Worm (Caenorhabditis elegans) whole organism, late embryonic: ENCODE data around the gene fut-6.

Source experiments
- ceh-2 ChIP-seq: sonication (generic microtip); optimal IDR thresholded peaks from 2 replicates; lab custom pipeline; 2016; ENCODE audit warnings: missing genotype, missing genetic modification characterization, missing compliant biosample characterization
- ceh-6 ChIP-seq: fragments of 200-800 bp; sonication (Bioruptor generic); optimal IDR thresholded peaks from 2 replicates; lab custom pipeline; 2018; ENCODE audit warnings: mild to moderate bottlenecking, missing genetic modification characterization, missing compliant biosample characterization
- fkh-10 ChIP-seq: fragments of 150-350 bp; optimal IDR thresholded peaks from 2 replicates; lab custom pipeline; 2014; ENCODE audit warnings: missing biosample characterization, missing genetic modification reagents, missing genetic modification characterization
- hlh-13 ChIP-seq: fragments of 200-800 bp; sonication (Bioruptor generic); optimal IDR thresholded peaks from 2 replicates; lab custom pipeline; 2018; ENCODE audit warnings: mild to moderate bottlenecking, missing genetic modification characterization, missing compliant biosample characterization
- nfya-1 ChIP-seq: sonication (generic microtip); optimal IDR thresholded peaks from 2 replicates; lab custom pipeline; 2017; ENCODE audit warnings: missing genetic modification characterization, mild to moderate bottlenecking, missing compliant biosample characterization, antibody characterized with exemption, moderate library complexity
- pha-4 ChIP-seq: fragments of 150-350 bp; optimal IDR thresholded peaks from 2 replicates; lab custom pipeline; 2018; ENCODE audit warnings: missing biosample characterization, missing genetic modification reagents, missing genetic modification characterization
- zip-5 ChIP-seq: sonication (generic microtip); optimal IDR thresholded peaks from 2 replicates; lab custom pipeline; 2016; ENCODE audit warnings: missing genetic modification characterization, missing compliant biosample characterization

- no peak for TF ChIP-seq pha-4
- no peak for TF ChIP-seq ceh-2 (tag; lab: Kevin White, UChicago)
- TF ChIP-seq hlh-13 (GFP tag; lab: Kevin White, UChicago) = no peak
- no peak for TF ChIP-seq fkh-10 (GFP tag; lab: Kevin White, UChicago)
- TF ChIP-seq nfya-1 (tag; lab: Kevin White, UChicago) = no peak
- no peak for TF ChIP-seq zip-5 (tag; lab: Kevin White, UChicago)
- no peak for TF ChIP-seq ceh-6 (GFP tag; lab: Kevin White, UChicago)
Observed at ce11 chrII:4619700-4620099, 36.0 kb downstream of the fut-6 start, which contains the start of gene clec-138.
